Fruit fly (Drosophila melanogaster): Measurements from ENCODE around the gene CG32708.

- TF ChIP-seq sage (GFP tag; optimal IDR thresholded peaks at IDR 0.05) (peak; percentile 70), h (GFP tag; optimal IDR thresholded peaks at IDR 0.05) (peak; percentile 78), Dfd (GFP tag; optimal IDR thresholded peaks at IDR 0.05) (no peak), usp (GFP tag; optimal IDR thresholded peaks at IDR 0.05) (no peak), lola (GFP tag; optimal IDR thresholded peaks at IDR 0.05) (no peak)
These were observed 4.8 kb upstream of the CG32708 start, which contains the start of the genes CG7246 and HP1b for dm6 chrX:9080962-9081361.

All from whole organism, wandering third instar larva.